Worm (Caenorhabditis elegans): ENCODE data around the gene F18H3.1.

- TF ChIP-seq snpc-4 (tag; optimal IDR thresholded peaks at IDR 0.05) (no peak), R02D3.7 (tag; optimal IDR thresholded peaks at IDR 0.05) (no peak), nhr-25 (tag; optimal IDR thresholded peaks at IDR 0.05) (no peak), elt-2 (tag; optimal IDR thresholded peaks at IDR 0.05) (no peak), unc-62 (GFP tag; optimal IDR thresholded peaks at IDR 0.05) (no peak), jun-1 (tag; optimal IDR thresholded peaks at IDR 0.05) (no peak), ama-1 (optimal IDR thresholded peaks at IDR 0.05) (no peak), nhr-237 (tag; optimal IDR thresholded peaks at IDR 0.05) (no peak), ztf-11 (tag; optimal IDR thresholded peaks at IDR 0.05) (no peak), elt-1 (tag; optimal IDR thresholded peaks at IDR 0.05) (no peak), ceh-82 (tag; optimal IDR thresholded peaks at IDR 0.05) (no peak), unc-39 (tag; optimal IDR thresholded peaks at IDR 0.05) (no peak)
These were observed 50.4 kb downstream of the F18H3.1 start, which contains the start of gene R01E6.7 for ce11 chrX:13569854-13570253.
